Fruit fly (Drosophila melanogaster): ENCODE results near the gene sit.

DNA sequence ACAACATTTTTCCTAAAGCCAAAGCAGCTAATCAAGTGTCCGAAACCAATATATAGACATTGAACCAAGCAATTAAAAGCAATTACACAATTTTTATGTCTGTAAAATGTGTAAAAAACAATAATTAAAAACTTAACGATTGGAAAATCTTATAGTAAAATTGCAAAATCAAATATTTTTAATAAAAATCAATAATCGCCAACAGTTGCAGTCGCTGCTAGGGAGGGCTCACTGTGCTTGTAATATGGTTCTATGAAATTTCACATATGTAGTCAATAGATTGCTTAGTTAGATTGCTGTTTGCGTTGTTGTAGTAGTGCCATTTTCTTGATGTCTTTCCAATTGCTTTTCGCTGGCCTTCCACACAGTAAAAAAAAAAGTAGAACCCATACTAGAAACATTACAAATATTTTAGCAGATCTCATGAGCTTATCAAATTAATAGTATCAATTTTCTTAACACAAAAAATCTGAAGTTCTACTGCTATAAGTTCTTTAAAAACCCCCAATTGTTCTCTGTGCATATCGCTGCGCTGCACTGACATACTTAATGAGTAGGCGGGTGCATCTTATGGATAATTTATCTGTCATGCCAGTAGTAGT is 13.8 kb upstream of the sit start:
- TF ChIP-seq CG8478 (optimal IDR thresholded peaks at IDR 0.05) (no peak), CTCF (optimal IDR thresholded peaks at IDR 0.05) (no peak)

Measured in S2 (cell line).